Worm (Caenorhabditis elegans) whole organism, late embryonic: ENCODE measurements around the gene fbxa-27.
"Not testable (repeated sequence)": the region's sequence is repeated elsewhere in the genome, so short reads cannot be mapped to it uniquely, and the experiment has no call there.

Experiments used
- C08G9.2 ChIP-seq: sonication (generic microtip); optimal IDR thresholded peaks from 2 replicates; lab custom pipeline; 2016; ENCODE audit warnings: mild to moderate bottlenecking, missing genetic modification characterization, moderate library complexity, missing compliant biosample characterization
- K02D7.2 ChIP-seq: sonication (generic microtip); optimal IDR thresholded peaks from 2 replicates; lab custom pipeline; 2017; ENCODE audit warnings: mild to moderate bottlenecking, missing genetic modification characterization, missing compliant biosample characterization
- Y22D7AL.16 ChIP-seq: sonication (generic microtip); optimal IDR thresholded peaks from 2 replicates; lab custom pipeline; 2016; ENCODE audit warnings: missing genetic modification characterization, missing compliant biosample characterization
- ahr-1 ChIP-seq: sonication (generic microtip); optimal IDR thresholded peaks from 2 replicates; lab custom pipeline; 2016; ENCODE audit warnings: missing genetic modification characterization, missing compliant biosample characterization
- ceh-22 ChIP-seq: sonication (generic microtip); optimal IDR thresholded peaks from 2 replicates; lab custom pipeline; 2017; ENCODE audit warnings: missing biosample characterization, missing genetic modification characterization
- ceh-24 ChIP-seq: sonication (generic microtip); optimal IDR thresholded peaks from 2 replicates; lab custom pipeline; 2016; ENCODE audit warnings: mild to moderate bottlenecking, missing genetic modification characterization, missing compliant biosample characterization
- ceh-30 ChIP-seq: fragments of 150-350 bp; optimal IDR thresholded peaks from 2 replicates; lab custom pipeline; 2014; ENCODE audit warnings: missing biosample characterization, missing genetic modification characterization
- ceh-31 ChIP-seq: sonication (generic microtip); optimal IDR thresholded peaks from 2 replicates; lab custom pipeline; 2016; ENCODE audit warnings: missing genetic modification characterization, missing compliant biosample characterization
- ceh-48 ChIP-seq: sonication (generic microtip); optimal IDR thresholded peaks from 2 replicates; lab custom pipeline; 2016; ENCODE audit warnings: missing genetic modification characterization, inconsistent platforms, missing compliant biosample characterization
- dve-1 ChIP-seq: sonication (generic microtip); optimal IDR thresholded peaks from 2 replicates; lab custom pipeline; 2017; ENCODE audit warnings: antibody characterized with exemption, mild to moderate bottlenecking, missing genetic modification characterization, missing compliant biosample characterization
- fax-1 ChIP-seq: sonication (generic microtip); optimal IDR thresholded peaks from 2 replicates; lab custom pipeline; 2016; ENCODE audit warnings: missing genotype, missing genetic modification characterization, missing compliant biosample characterization
- fkh-10 ChIP-seq: fragments of 150-350 bp; optimal IDR thresholded peaks from 2 replicates; lab custom pipeline; 2014; ENCODE audit warnings: missing biosample characterization, missing genetic modification reagents, missing genetic modification characterization
- fkh-6 ChIP-seq: sonication (generic microtip); optimal IDR thresholded peaks from 2 replicates; lab custom pipeline; 2016; ENCODE audit warnings: missing genetic modification characterization, missing compliant biosample characterization
- hlh-13 ChIP-seq: fragments of 200-800 bp; sonication (Bioruptor generic); optimal IDR thresholded peaks from 2 replicates; lab custom pipeline; 2018; ENCODE audit warnings: mild to moderate bottlenecking, missing genetic modification characterization, missing compliant biosample characterization
- hlh-30 ChIP-seq: sonication (generic microtip); optimal IDR thresholded peaks from 2 replicates; lab custom pipeline; 2017; ENCODE audit warnings: antibody characterized with exemption, missing genetic modification characterization, missing compliant biosample characterization; ENCODE audit not compliant: insufficient read depth
- hlh-8 ChIP-seq: sonication (generic microtip); optimal IDR thresholded peaks from 2 replicates; lab custom pipeline; 2016; ENCODE audit warnings: missing genotype, missing genetic modification characterization, missing compliant biosample characterization
- lin-11 ChIP-seq: fragments of 200-800 bp; sonication (Bioruptor generic); optimal IDR thresholded peaks from 2 replicates; lab custom pipeline; 2018; ENCODE audit warnings: mild to moderate bottlenecking, missing genetic modification characterization, missing compliant biosample characterization
- mec-3 ChIP-seq: sonication (generic microtip); optimal IDR thresholded peaks from 2 replicates; lab custom pipeline; 2016; ENCODE audit warnings: borderline replicate concordance, missing genetic modification characterization, missing compliant biosample characterization
- nfya-1 ChIP-seq: sonication (generic microtip); optimal IDR thresholded peaks from 2 replicates; lab custom pipeline; 2017; ENCODE audit warnings: missing genetic modification characterization, mild to moderate bottlenecking, missing compliant biosample characterization, antibody characterized with exemption, moderate library complexity
- nhr-11 ChIP-seq: fragments of 150-350 bp; optimal IDR thresholded peaks from 2 replicates; lab custom pipeline; 2014; ENCODE audit warnings: missing biosample characterization, missing genetic modification characterization
- nhr-232 ChIP-seq: sonication (generic microtip); optimal IDR thresholded peaks from 2 replicates; lab custom pipeline; 2016; ENCODE audit warnings: missing genetic modification characterization, missing compliant biosample characterization
- odd-2 ChIP-seq: sonication (generic microtip); optimal IDR thresholded peaks from 2 replicates; lab custom pipeline; 2017; ENCODE audit warnings: antibody characterized with exemption, mild to moderate bottlenecking, missing genetic modification characterization, missing compliant biosample characterization
- pag-3 ChIP-seq: sonication (generic microtip); optimal IDR thresholded peaks from 2 replicates; lab custom pipeline; 2016; ENCODE audit warnings: missing compliant biosample characterization, missing genetic modification characterization, borderline replicate concordance
- pat-9 ChIP-seq: fragments of 200-800 bp; sonication (Bioruptor generic); optimal IDR thresholded peaks from 2 replicates; lab custom pipeline; 2018; ENCODE audit warnings: mild to moderate bottlenecking, missing genetic modification characterization, moderate library complexity, missing compliant biosample characterization
- sox-2 ChIP-seq: fragments of 200-800 bp; sonication (Bioruptor generic); IDR thresholded peaks from 2 replicates; pipeline ENCODE4 v1.3.6; 2022; ENCODE audit warnings: missing genetic modification reagents, missing genetic modification characterization, missing compliant biosample characterization
- syd-9 ChIP-seq: sonication (generic microtip); optimal IDR thresholded peaks from 2 replicates; lab custom pipeline; 2016; ENCODE audit warnings: mild to moderate bottlenecking, missing genetic modification characterization, moderate library complexity, missing compliant biosample characterization
- ttx-3 ChIP-seq: sonication (generic microtip); optimal IDR thresholded peaks from 2 replicates; lab custom pipeline; 2016; ENCODE audit warnings: missing genetic modification reagents, missing genetic modification characterization, missing compliant biosample characterization
- unc-42 ChIP-seq: sonication (generic microtip); optimal IDR thresholded peaks from 2 replicates; lab custom pipeline; 2016; ENCODE audit warnings: missing genotype, missing genetic modification characterization, missing compliant biosample characterization
- unc-55 ChIP-seq: sonication (generic microtip); optimal IDR thresholded peaks from 2 replicates; lab custom pipeline; 2017; ENCODE audit warnings: missing biosample characterization, missing genetic modification reagents, missing genetic modification characterization
- unc-86 ChIP-seq: sonication (generic microtip); optimal IDR thresholded peaks from 2 replicates; lab custom pipeline; 2016; ENCODE audit warnings: missing genetic modification characterization, missing compliant biosample characterization

fbxa-27 gene

DNA sequence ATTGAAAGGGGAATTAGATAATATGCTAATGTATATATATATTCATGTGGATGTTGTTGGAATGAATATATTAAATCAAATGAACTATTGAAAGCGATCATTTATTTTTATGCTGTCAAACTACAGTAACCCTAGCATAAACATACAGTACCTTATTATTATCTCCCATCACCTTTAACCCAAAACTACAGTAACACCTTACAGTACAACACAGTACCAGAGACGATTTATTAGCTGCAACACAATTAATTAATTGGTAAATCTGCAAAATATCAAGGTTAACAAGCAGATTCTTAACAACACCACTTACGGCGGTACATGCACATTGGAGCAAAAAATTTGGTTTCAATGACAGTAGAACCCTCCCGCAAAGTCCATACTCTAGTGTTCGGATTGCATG lies 12.6 kb downstream of the fbxa-27 start, which contains the start of gene Y82E9BL.1:
Y82E9BL.1 (minus strand) TSS at position 101 of the 400 bp plus-strand sequence.
- TF ChIP-seq C08G9.2 (tag; lab: Kevin White, UChicago) (no peak), nhr-232 (no peak), ceh-24 (tag; lab: Kevin White, UChicago) (no peak), pag-3 (tag; lab: Kevin White, UChicago) (no peak), pat-9 (no peak)

DNA sequence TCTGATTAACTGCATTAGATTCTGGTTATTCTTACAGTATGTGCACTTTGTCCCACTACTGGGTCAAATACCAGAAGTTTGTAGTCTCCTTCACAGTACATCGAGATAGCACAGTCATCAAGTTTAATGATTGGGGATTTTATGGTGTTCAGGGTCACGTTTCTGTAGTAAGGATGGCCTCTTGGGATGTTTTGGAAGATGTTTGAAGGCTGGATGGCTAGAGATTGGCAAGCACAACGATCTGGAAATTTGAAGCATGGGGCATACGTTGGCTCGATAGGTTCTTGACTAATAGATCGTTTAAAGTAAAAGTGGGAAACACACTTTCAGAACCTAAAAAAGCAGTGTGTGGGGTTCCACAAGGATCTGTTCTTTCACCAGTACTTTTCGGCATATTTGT lies 15.2 kb downstream of the fbxa-27 start, which contains the start of gene Y82E9BR.8:
Y82E9BR.8 (minus strand) TSS at position 101 of the 400 bp plus-strand sequence.
- not testable (repeated sequence) for TF ChIP-seq nfya-1 (tag; lab: Kevin White, UChicago); ceh-24 (tag; lab: Kevin White, UChicago); sox-2

DNA sequence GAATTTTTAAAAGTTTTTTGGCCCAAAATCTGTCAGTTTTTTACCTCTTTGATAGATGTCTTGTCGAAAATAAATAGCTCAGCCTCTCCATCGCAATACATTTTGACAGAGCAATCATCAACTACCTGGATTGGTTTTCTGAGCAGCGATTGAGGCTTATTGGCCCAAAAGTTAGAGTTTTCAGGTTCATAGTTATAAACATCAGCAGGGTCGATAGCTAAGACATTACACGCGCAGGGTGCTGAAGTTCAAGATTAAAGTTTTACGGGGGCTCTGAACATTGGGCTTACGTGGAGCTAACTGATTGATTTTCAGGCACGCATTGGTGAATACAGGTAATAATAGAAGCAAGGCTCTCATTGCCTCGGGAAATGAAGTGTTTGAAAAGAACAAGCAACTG lies 16.9 kb downstream of the fbxa-27 start, which contains the start of gene Y82E9BR.9:
Y82E9BR.9 (minus strand) TSS at position 101 of the 400 bp plus-strand sequence.
- TF ChIP-seq fax-1 (tag; lab: Kevin White, UChicago) (no peak), unc-42 (tag; lab: Kevin White, UChicago) (no peak), unc-55 (GFP tag; lab: Kevin White, UChicago) (no peak), odd-2 (no peak), fkh-10 (GFP tag; lab: Kevin White, UChicago) (no peak), ceh-30 (tag; lab: Kevin White, UChicago) (no peak), ceh-48 (tag; lab: Kevin White, UChicago) (no peak), K02D7.2 (tag; lab: Kevin White, UChicago) (no peak), fkh-6 (tag; lab: Kevin White, UChicago) (no peak), hlh-13 (no peak), dve-1 (tag; lab: Kevin White, UChicago) (no peak), ttx-3 (tag; lab: Kevin White, UChicago) (no peak), hlh-30 (tag; lab: Kevin White, UChicago) (no peak), ceh-31 (no peak), ahr-1 (no peak), unc-86 (tag; lab: Kevin White, UChicago) (no peak), lin-11 (tag; lab: Kevin White, UChicago) (no peak)

DNA sequence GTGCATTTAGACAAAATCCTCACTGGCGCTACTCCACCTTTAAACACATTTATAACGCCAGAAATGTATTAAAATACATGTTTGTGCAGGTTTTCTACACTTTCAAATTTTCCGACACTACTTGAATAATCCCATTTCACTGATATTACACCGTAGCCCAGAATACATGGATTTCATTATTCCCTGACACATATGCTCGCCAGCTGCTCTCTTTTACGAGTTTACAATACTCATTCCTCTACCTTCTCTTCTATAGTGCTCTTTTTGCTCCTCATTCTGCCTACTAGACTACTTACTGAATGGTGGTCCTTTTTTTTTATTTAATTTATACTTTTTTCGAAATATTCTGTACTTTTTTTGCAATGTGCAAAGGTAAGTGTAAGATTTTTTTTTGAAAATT lies 29.8 kb downstream of the fbxa-27 start:
- peak; percentile 69 for TF ChIP-seq hlh-8 (tag; lab: Kevin White, UChicago)
- no peak for TF ChIP-seq unc-86 (tag; lab: Kevin White, UChicago)
- no peak for TF ChIP-seq nhr-11
- TF ChIP-seq pag-3 (tag; lab: Kevin White, UChicago) = no peak
- TF ChIP-seq ahr-1 = no peak

DNA sequence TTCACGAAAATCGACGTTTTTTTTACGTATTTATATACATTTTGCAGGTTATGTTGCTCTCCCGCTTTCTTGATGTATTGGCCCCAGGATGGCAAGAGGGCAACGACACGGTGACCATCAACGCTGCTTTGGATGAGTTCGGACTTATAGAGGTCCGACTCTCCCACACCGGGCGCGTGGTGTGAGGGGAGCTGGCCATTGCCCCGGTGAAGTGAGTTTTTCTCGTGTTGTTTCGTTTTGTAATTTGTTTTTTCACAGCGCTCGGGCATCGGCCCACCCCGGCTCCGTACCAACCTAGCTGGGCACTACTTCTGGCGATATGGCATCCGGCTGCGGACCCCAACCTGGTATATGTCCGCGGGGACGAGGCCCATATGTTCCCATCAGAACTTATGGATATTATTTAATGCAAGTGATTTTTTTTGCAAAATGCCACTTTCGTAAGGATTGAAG lies 31.6 kb downstream of the fbxa-27 start, which contains the start of gene Y82E9BR.20:
Y82E9BR.20 (plus strand) TSS at position 51 of the 453 bp plus-strand sequence.
- TF ChIP-seq mec-3 = no peak
- TF ChIP-seq Y22D7AL.16 (tag; lab: Kevin White, UChicago) = no peak
- TF ChIP-seq, all 69 proteins: peak for 0

DNA sequence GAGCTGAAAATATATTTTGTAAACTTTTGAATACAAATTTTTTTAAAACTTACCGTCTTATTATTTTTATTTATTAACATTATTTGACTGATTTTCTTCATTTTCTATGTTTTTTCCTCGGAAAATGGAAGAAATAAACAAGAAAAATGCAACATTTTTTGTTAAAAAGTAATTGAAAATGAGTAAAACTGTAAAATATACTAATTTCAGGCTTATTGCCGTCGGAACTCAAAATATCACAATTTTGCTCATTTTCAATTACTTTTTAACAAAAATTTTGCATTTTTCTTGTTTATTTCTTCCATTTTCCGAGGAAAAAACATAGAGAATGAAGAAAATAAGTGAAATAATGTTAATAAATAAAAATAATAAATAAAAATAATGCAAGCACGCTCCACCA lies 32.7 kb downstream of the fbxa-27 start, which contains the start of gene Y82E9BR.10:
Y82E9BR.10 (minus strand) TSS at position 101 of the 400 bp plus-strand sequence.
- not testable (repeated sequence) for TF ChIP-seq ceh-22, lin-11, syd-9 (tag; lab: Kevin White, UChicago)
